Fruit fly (Drosophila melanogaster) whole organism, embryonic: ENCODE data around the gene HDAC6.
A peak's percentile ranks its signal among the peaks of the same experiment; 100 is the strongest.

Source experiments
- Bdp1 ChIP-seq: fragments of 200-800 bp; sonication (Bioruptor generic); optimal IDR thresholded peaks from 3 replicates; lab custom pipeline; 2016; ENCODE audit warnings: missing biosample characterization, missing genetic modification characterization
- CG10209 ChIP-seq: fragments of 200-800 bp; sonication (Bioruptor generic); optimal IDR thresholded peaks from 3 replicates; lab custom pipeline; 2017; ENCODE audit warnings: missing biosample characterization, mild to moderate bottlenecking, missing genetic modification characterization, missing genetic modification reagents
- CG13287 ChIP-seq: fragments of 200-800 bp; sonication (Bioruptor generic); IDR thresholded peaks from 2 replicates; pipeline ENCODE4 v1.3.6; 2022; ENCODE audit warnings: missing biosample characterization, missing genetic modification characterization; ENCODE audit not compliant: partially characterized antibody
- CG1529 ChIP-seq: fragments of 200-800 bp; sonication (Bioruptor generic); optimal IDR thresholded peaks from 3 replicates; lab custom pipeline; 2018; ENCODE audit warnings: missing biosample characterization, missing genetic modification characterization
- CG1603 ChIP-seq: fragments of 200-800 bp; sonication (Bioruptor generic); optimal IDR thresholded peaks from 2 replicates; lab custom pipeline; 2019; ENCODE audit warnings: missing biosample characterization, mild to moderate bottlenecking, missing genetic modification characterization, moderate library complexity
- CG16813 ChIP-seq: fragments of 200-800 bp; sonication (Bioruptor generic); IDR thresholded peaks from 3 replicates; pipeline ENCODE4 v1.3.6; 2022; ENCODE audit warnings: missing biosample characterization, missing genetic modification characterization; ENCODE audit not compliant: partially characterized antibody
- CG16815 ChIP-seq: fragments of 200-800 bp; sonication (Bioruptor generic); optimal IDR thresholded peaks from 3 replicates; lab custom pipeline; 2017; ENCODE audit warnings: missing biosample characterization, mild to moderate bottlenecking, missing genetic modification characterization
- CG1792 ChIP-seq: fragments of 200-800 bp; sonication (Bioruptor generic); optimal IDR thresholded peaks from 2 replicates; lab custom pipeline; 2016; ENCODE audit warnings: missing biosample characterization, missing genetic modification characterization
- CG18476 ChIP-seq: fragments of 200-800 bp; sonication (Bioruptor generic); optimal IDR thresholded peaks from 2 replicates; lab custom pipeline; 2016; ENCODE audit warnings: missing biosample characterization, mild to moderate bottlenecking, missing genetic modification characterization
- CG30020 ChIP-seq: fragments of 200-800 bp; optimal IDR thresholded peaks from 2 replicates; lab custom pipeline; 2019; ENCODE audit warnings: missing biosample characterization, mild to moderate bottlenecking, missing genetic modification characterization, moderate library complexity
- CG4730 ChIP-seq: fragments of 200-800 bp; sonication (Bioruptor generic); IDR thresholded peaks from 2 replicates; pipeline ENCODE4 v1.3.6; 2022; ENCODE audit warnings: missing biosample characterization, missing genetic modification characterization
- CG4820 ChIP-seq: fragments of 200-800 bp; sonication (Bioruptor generic); optimal IDR thresholded peaks from 3 replicates; lab custom pipeline; 2016; ENCODE audit warnings: missing biosample characterization, missing genetic modification characterization
- CG6175 ChIP-seq: fragments of 200-800 bp; sonication (Bioruptor generic); IDR thresholded peaks from 3 replicates; pipeline ENCODE4 v1.3.6; 2022; ENCODE audit warnings: missing biosample characterization, missing genetic modification characterization
- CG6254 ChIP-seq: fragments of 200-800 bp; sonication (Bioruptor generic); optimal IDR thresholded peaks from 3 replicates; lab custom pipeline; 2017; ENCODE audit warnings: mild to moderate bottlenecking, missing biosample characterization, missing genetic modification reagents, missing genetic modification characterization
- CG6654 ChIP-seq: fragments of 200-800 bp; sonication (Bioruptor generic); optimal IDR thresholded peaks from 2 replicates; lab custom pipeline; 2017; ENCODE audit warnings: missing biosample characterization, mild to moderate bottlenecking, missing genetic modification characterization
- CG8089 ChIP-seq: fragments of 200-800 bp; sonication (Bioruptor generic); optimal IDR thresholded peaks from 3 replicates; lab custom pipeline; 2016; ENCODE audit warnings: missing biosample characterization, missing genetic modification characterization
- CG8290 ChIP-seq, 3 experiments: fragments of 200-800 bp; sonication (Bioruptor generic); optimal IDR thresholded peaks; 2 replicates each; lab custom pipeline; 2016 to 2019; ENCODE audit warnings: missing biosample characterization in 3 of 3, missing genetic modification characterization in 3 of 3, mild to moderate bottlenecking in 2 of 3, moderate library complexity in 1 of 3
- CG8924 ChIP-seq: fragments of 200-800 bp; optimal IDR thresholded peaks from 3 replicates; lab custom pipeline; 2019; ENCODE audit warnings: missing biosample characterization, mild to moderate bottlenecking, missing genetic modification characterization, moderate library complexity
- Camta ChIP-seq: fragments of 200-800 bp; sonication (Bioruptor generic); optimal IDR thresholded peaks from 2 replicates; lab custom pipeline; 2016; ENCODE audit warnings: missing biosample characterization, missing genetic modification characterization
- D19B ChIP-seq: fragments of 200-800 bp; sonication (Bioruptor generic); optimal IDR thresholded peaks from 2 replicates; lab custom pipeline; 2017; ENCODE audit warnings: missing biosample characterization, mild to moderate bottlenecking, missing genetic modification characterization
- E2f2 ChIP-seq: fragments of 200-800 bp; sonication (Bioruptor generic); IDR thresholded peaks from 2 replicates; pipeline ENCODE4 v1.3.6; 2022; ENCODE audit warnings: missing biosample characterization, missing genetic modification characterization
- Fer3 ChIP-seq: fragments of 200-800 bp; sonication (Bioruptor generic); optimal IDR thresholded peaks from 2 replicates; lab custom pipeline; 2018; ENCODE audit warnings: missing biosample characterization, mild to moderate bottlenecking, missing genetic modification characterization, moderate library complexity
- GATAe ChIP-seq: fragments of 200-800 bp; sonication (Bioruptor generic); conservative IDR thresholded peaks from 2 replicates; pipeline ENCODE4 v1.3.6; 2022; ENCODE audit warnings: missing biosample characterization, missing genetic modification characterization
- Hr78 ChIP-seq, 2 experiments: fragments of 200-800 bp in 1 of 2; fragments of >200 bp in 1 of 2; sonication (Bioruptor generic) in 1 of 2; optimal IDR thresholded peaks; 2 replicates each; lab custom pipeline; 2017 to 2019; ENCODE audit warnings: missing biosample characterization in 2 of 2, missing genetic modification characterization in 2 of 2, mild to moderate bottlenecking in 1 of 2, moderate library complexity in 1 of 2
- Meics ChIP-seq: fragments of 200-800 bp; sonication (Bioruptor generic); optimal IDR thresholded peaks from 2 replicates; lab custom pipeline; 2017; ENCODE audit warnings: missing biosample characterization, mild to moderate bottlenecking, missing genetic modification characterization
- Myb ChIP-seq: fragments of 200-800 bp; sonication (Bioruptor generic); optimal IDR thresholded peaks from 2 replicates; lab custom pipeline; 2016; ENCODE audit warnings: missing biosample characterization, missing genetic modification characterization
- NFAT ChIP-seq: fragments of 200-800 bp; sonication (Bioruptor generic); IDR thresholded peaks from 2 replicates; pipeline ENCODE4 v1.3.6; 2022; ENCODE audit warnings: missing biosample characterization, missing genetic modification characterization
- ac ChIP-seq: fragments of 200-800 bp; sonication (Bioruptor generic); optimal IDR thresholded peaks from 3 replicates; lab custom pipeline; 2017; ENCODE audit warnings: missing biosample characterization, mild to moderate bottlenecking, missing genetic modification characterization
- az2 ChIP-seq: fragments of 200-800 bp; sonication (Bioruptor generic); optimal IDR thresholded peaks from 3 replicates; lab custom pipeline; 2016; ENCODE audit warnings: missing biosample characterization, missing genetic modification characterization
- bowl ChIP-seq: fragments of 200-800 bp; sonication (Bioruptor generic); IDR thresholded peaks from 2 replicates; pipeline ENCODE4 v1.3.6; 2022; ENCODE audit warnings: missing biosample characterization, missing genetic modification characterization
- dati ChIP-seq: fragments of 200-800 bp; sonication (Bioruptor generic); IDR thresholded peaks from 2 replicates; pipeline ENCODE4 v1.3.6; 2022; ENCODE audit warnings: missing biosample characterization, missing genetic modification characterization
- dmrt11E ChIP-seq: fragments of 200-800 bp; sonication (Bioruptor generic); optimal IDR thresholded peaks from 3 replicates; lab custom pipeline; 2018; ENCODE audit warnings: missing biosample characterization, mild to moderate bottlenecking, missing genetic modification characterization, moderate library complexity
- dmrt99B ChIP-seq: fragments of 200-800 bp; sonication (Bioruptor generic); optimal IDR thresholded peaks from 2 replicates; lab custom pipeline; 2018; ENCODE audit warnings: missing biosample characterization, mild to moderate bottlenecking, missing genetic modification characterization, moderate library complexity
- eve ChIP-seq, 2 experiments: fragments of >200 bp; optimal IDR thresholded peaks; 2 replicates each; lab custom pipeline; 2017; ENCODE audit warnings: missing biosample characterization in 2 of 2, missing genetic modification characterization in 2 of 2
- exex ChIP-seq: fragments of 200-800 bp; sonication (Bioruptor generic); optimal IDR thresholded peaks from 4 replicates; lab custom pipeline; 2018; ENCODE audit warnings: missing biosample characterization, mild to moderate bottlenecking, missing genetic modification characterization, moderate library complexity
- gcm ChIP-seq: fragments of 200-800 bp; sonication (Bioruptor generic); optimal IDR thresholded peaks from 2 replicates; lab custom pipeline; 2019; ENCODE audit warnings: missing biosample characterization, mild to moderate bottlenecking, missing genetic modification characterization, moderate library complexity
- hth ChIP-seq: fragments of >200 bp; optimal IDR thresholded peaks from 2 replicates; lab custom pipeline; 2017; ENCODE audit warnings: inconsistent platforms
- inv ChIP-seq: fragments of 200-800 bp; sonication (Bioruptor generic); IDR thresholded peaks from 2 replicates; pipeline ENCODE4 v1.3.6; 2022; ENCODE audit warnings: missing biosample characterization, missing genetic modification characterization; ENCODE audit not compliant: partially characterized antibody
- nmo ChIP-seq: fragments of 200-800 bp; sonication (Bioruptor generic); optimal IDR thresholded peaks from 2 replicates; lab custom pipeline; 2018; ENCODE audit warnings: missing biosample characterization, mild to moderate bottlenecking, missing genetic modification characterization, moderate library complexity
- nom ChIP-seq: fragments of 200-800 bp; sonication (Bioruptor generic); optimal IDR thresholded peaks from 2 replicates; lab custom pipeline; 2017; ENCODE audit warnings: missing biosample characterization, missing genetic modification characterization, mild to moderate bottlenecking, moderate library complexity, missing genetic modification reagents
- p53 ChIP-seq: fragments of 200-800 bp; sonication (Bioruptor generic); optimal IDR thresholded peaks from 2 replicates; lab custom pipeline; 2016; ENCODE audit warnings: missing biosample characterization, missing genetic modification characterization
- pb ChIP-seq: fragments of 200-800 bp; sonication (Bioruptor generic); optimal IDR thresholded peaks from 3 replicates; lab custom pipeline; 2016; ENCODE audit warnings: missing biosample characterization, missing genetic modification characterization
- sd ChIP-seq: fragments of 200-800 bp; sonication (Bioruptor generic); optimal IDR thresholded peaks from 3 replicates; lab custom pipeline; 2018; ENCODE audit warnings: missing biosample characterization, mild to moderate bottlenecking, missing genetic modification characterization, moderate library complexity
- sima ChIP-seq: fragments of 200-800 bp; sonication (Bioruptor generic); optimal IDR thresholded peaks from 2 replicates; lab custom pipeline; 2016; ENCODE audit warnings: missing biosample characterization, missing genetic modification characterization
- tap ChIP-seq: fragments of 200-800 bp; optimal IDR thresholded peaks from 3 replicates; lab custom pipeline; 2019; ENCODE audit warnings: missing biosample characterization, mild to moderate bottlenecking, missing genetic modification characterization, moderate library complexity
- tgo ChIP-seq: fragments of 200-800 bp; sonication (Bioruptor generic); IDR thresholded peaks from 3 replicates; pipeline ENCODE4 v1.3.6; 2022; ENCODE audit warnings: missing biosample characterization, missing genetic modification characterization
- zen2 ChIP-seq: fragments of 200-800 bp; sonication (Bioruptor generic); IDR thresholded peaks from 3 replicates; pipeline ENCODE4 v1.3.6; 2022; ENCODE audit warnings: missing biosample characterization, missing genetic modification characterization; ENCODE audit not compliant: partially characterized antibody
- zf30C ChIP-seq: fragments of 200-800 bp; sonication (Bioruptor generic); optimal IDR thresholded peaks from 3 replicates; lab custom pipeline; 2018; ENCODE audit warnings: missing biosample characterization, mild to moderate bottlenecking, missing genetic modification characterization

HDAC6 gene

DNA sequence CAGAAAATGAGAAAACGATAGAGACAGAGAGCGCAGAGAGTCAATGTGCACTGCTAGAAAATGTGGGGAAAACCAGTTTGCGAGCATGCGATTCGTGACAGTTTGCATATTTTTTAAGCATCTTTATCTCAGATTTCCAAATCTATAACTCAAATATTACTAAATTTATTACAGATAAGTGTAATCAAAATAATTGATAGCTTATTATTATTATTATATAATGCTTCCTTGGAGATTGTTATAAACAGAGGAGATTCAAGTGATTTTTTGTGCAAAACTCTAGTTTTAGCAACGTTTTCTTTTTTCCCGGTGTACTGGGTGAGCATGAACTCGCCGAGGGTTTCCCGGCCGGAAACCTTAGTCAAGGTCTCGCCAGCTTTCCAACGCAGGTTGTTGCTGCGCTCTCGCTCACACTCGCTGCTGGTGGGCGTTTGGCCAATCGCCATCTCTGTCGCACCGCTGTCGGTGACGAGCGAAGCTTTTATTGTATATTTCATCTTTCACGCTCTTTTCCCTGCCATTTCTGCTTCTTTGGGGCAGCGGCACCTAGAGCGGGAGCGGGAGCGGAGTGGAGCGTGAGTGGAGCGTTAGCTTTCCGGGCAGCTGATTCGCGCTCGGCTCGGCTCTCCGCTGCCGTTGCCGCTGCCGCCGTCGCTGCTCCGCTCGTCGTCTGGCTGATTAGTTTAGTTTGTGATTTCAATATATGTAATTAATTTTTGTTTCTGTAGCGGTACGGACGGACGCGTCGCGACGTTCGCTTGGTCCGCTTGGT lies 34.6 kb upstream of the HDAC6 start (continued):
- TF ChIP-seq D19B: peak; percentile 95
- peak; percentile 96 for TF ChIP-seq CG4730 (GFP tag; lab: Robert Waterston, UW)
- peak; percentile 85 for TF ChIP-seq dati (GFP tag; lab: Robert Waterston, UW)
- TF ChIP-seq CG1792 (GFP tag; lab: Kevin White, UChicago): peak; percentile 28
- TF ChIP-seq tap: peak; percentile 96
- peak; percentile 35 for TF ChIP-seq CG8089 (GFP tag; lab: Kevin White, UChicago)
- peak; percentile 87 for TF ChIP-seq exex (tag; lab: Kevin White, UChicago)
- peak; percentile 98 for TF ChIP-seq tgo (GFP tag; lab: Robert Waterston, UW)
- peak; percentile 16 for TF ChIP-seq pb
- peak; percentile 98 for TF ChIP-seq Fer3 (tag; lab: Kevin White, UChicago)
- TF ChIP-seq CG8290 (GFP tag; optimal IDR thresholded peaks at IDR 0.05; lab: Kevin White, UChicago): peak; percentile 82
- TF ChIP-seq CG8290 (tag; optimal IDR thresholded peaks at IDR 0.05; lab: Kevin White, UChicago): peak; percentile 47 to 60
- peak; percentile 38 for TF ChIP-seq Myb
- peak; percentile 39 for TF ChIP-seq sima (GFP tag; lab: Kevin White, UChicago)
- TF ChIP-seq az2 (GFP tag; lab: Kevin White, UChicago): peak; percentile 94
- TF ChIP-seq CG30020 (tag; lab: Kevin White, UChicago): peak; percentile 84
- TF ChIP-seq CG13287 (GFP tag; lab: Robert Waterston, UW): no peak; the same call in 1 of the 2 replicates
- TF ChIP-seq p53 (GFP tag; lab: Kevin White, UChicago): peak; percentile 22
- no peak for TF ChIP-seq CG16813
- TF ChIP-seq E2f2 (GFP tag; lab: Robert Waterston, UW): peak; percentile 85
- peak; percentile 80 for TF ChIP-seq Camta (GFP tag; lab: Kevin White, UChicago)
- TF ChIP-seq CG1603: peak; percentile 65
- peak; percentile 92 for TF ChIP-seq CG6254 (GFP tag; lab: Kevin White, UChicago)
- peak; percentile 99 for TF ChIP-seq Meics (GFP tag; lab: Kevin White, UChicago)
- TF ChIP-seq CG10209 (GFP tag; lab: Kevin White, UChicago): peak; percentile 98
- peak; percentile 99 for TF ChIP-seq dmrt99B
- no peak for TF ChIP-seq hth (lab: Kevin White, UChicago)
- TF ChIP-seq NFAT: peak; percentile 92
- peak; percentile 39; the same call in 2 of the 3 replicates for TF ChIP-seq zen2 (GFP tag; lab: Robert Waterston, UW)
- TF ChIP-seq nmo (GFP tag; lab: Kevin White, UChicago): peak; percentile 99
- peak; percentile 91 for TF ChIP-seq sd (tag; lab: Kevin White, UChicago)
- TF ChIP-seq gcm (GFP tag; lab: Kevin White, UChicago): peak; percentile 96
- TF ChIP-seq CG8924 (tag; lab: Kevin White, UChicago): peak; percentile 98
- peak; percentile 73 for TF ChIP-seq dmrt11E (tag; lab: Kevin White, UChicago)
- peak in 1 of 2 experiments; percentile 96 for TF ChIP-seq Hr78 (GFP tag; optimal IDR thresholded peaks at IDR 0.05; lab: Kevin White, UChicago)
- TF ChIP-seq eve (GFP tag; optimal IDR thresholded peaks at IDR 0.05; lab: Kevin White, UChicago): peak in 1 of 2 experiments; percentile 99
- peak; percentile 92 for TF ChIP-seq zf30C
- TF ChIP-seq GATAe (GFP tag; lab: Robert Waterston, UW): peak; percentile 90
- peak; percentile 85 for TF ChIP-seq bowl (GFP tag; lab: Robert Waterston, UW)
- peak; percentile 89 for TF ChIP-seq CG6175 (GFP tag; lab: Robert Waterston, UW)
- TF ChIP-seq CG6654 (GFP tag; lab: Kevin White, UChicago): peak; percentile 92
- no peak for TF ChIP-seq inv
- TF ChIP-seq nom: peak; percentile 45
- TF ChIP-seq CG4820 (GFP tag; lab: Kevin White, UChicago): peak; percentile 95
- TF ChIP-seq CG16815 (GFP tag; lab: Kevin White, UChicago): peak; percentile 92
- peak; percentile 64 for TF ChIP-seq Bdp1
- peak; percentile 87 for TF ChIP-seq CG18476 (GFP tag; lab: Kevin White, UChicago)
- TF ChIP-seq ac: no peak
- TF ChIP-seq CG1529 (GFP tag; lab: Kevin White, UChicago): peak; percentile 96
